Worm (Caenorhabditis elegans) whole organism, mixed stage, embryonic: ENCODE measurements around the gene F40A3.7.

ENCODE experiments used
- blmp-1 ChIP-seq: fragments of 150-350 bp; optimal IDR thresholded peaks from 2 replicates; lab custom pipeline; 2014; ENCODE audit warnings: missing biosample characterization, missing genetic modification characterization
- ces-1 ChIP-seq: fragments of 150-350 bp; optimal IDR thresholded peaks from 2 replicates; lab custom pipeline; 2014; ENCODE audit warnings: missing biosample characterization, missing genetic modification reagents, missing genetic modification characterization
- elt-3 ChIP-seq: fragments of 150-350 bp; optimal IDR thresholded peaks from 2 replicates; lab custom pipeline; 2014; ENCODE audit warnings: missing biosample characterization, missing genetic modification characterization
- lin-13 ChIP-seq: fragments of 150-350 bp; optimal IDR thresholded peaks from 2 replicates; lab custom pipeline; 2014; ENCODE audit warnings: missing biosample characterization, missing genetic modification characterization
- lsy-2 ChIP-seq: fragments of 150-350 bp; optimal IDR thresholded peaks from 2 replicates; lab custom pipeline; 2014; ENCODE audit warnings: missing biosample characterization, missing genetic modification characterization
- mab-5 ChIP-seq: fragments of 150-350 bp; optimal IDR thresholded peaks from 2 replicates; lab custom pipeline; 2014; ENCODE audit warnings: missing biosample characterization, missing genetic modification characterization
- mep-1 ChIP-seq: fragments of 150-350 bp; optimal IDR thresholded peaks from 2 replicates; lab custom pipeline; 2017; ENCODE audit warnings: missing biosample characterization, missing genetic modification reagents, missing genetic modification characterization, inconsistent platforms
- mls-2 ChIP-seq: sonication (generic microtip); optimal IDR thresholded peaks from 2 replicates; lab custom pipeline; 2016; ENCODE audit warnings: mild to moderate bottlenecking, missing genetic modification characterization, moderate library complexity, missing compliant biosample characterization
- nhr-237 ChIP-seq: fragments of 150-350 bp; optimal IDR thresholded peaks from 2 replicates; lab custom pipeline; 2014; ENCODE audit warnings: missing biosample characterization, missing genetic modification characterization
- nhr-76 ChIP-seq: sonication (generic microtip); optimal IDR thresholded peaks from 2 replicates; lab custom pipeline; 2017; ENCODE audit warnings: missing biosample characterization, missing genetic modification characterization
- pha-4 ChIP-seq: fragments of 150-350 bp; optimal IDR thresholded peaks from 2 replicates; lab custom pipeline; 2018; ENCODE audit warnings: missing biosample characterization, missing genetic modification reagents, missing genetic modification characterization
- snpc-4 ChIP-seq: fragments of 150-350 bp; optimal IDR thresholded peaks from 2 replicates; lab custom pipeline; 2014; ENCODE audit warnings: missing biosample characterization, missing genetic modification characterization
- tbx-8 ChIP-seq: fragments of 200-800 bp; sonication (Bioruptor generic); optimal IDR thresholded peaks from 2 replicates; lab custom pipeline; 2018; ENCODE audit warnings: mild to moderate bottlenecking, missing genetic modification characterization, moderate library complexity, missing compliant biosample characterization

DNA sequence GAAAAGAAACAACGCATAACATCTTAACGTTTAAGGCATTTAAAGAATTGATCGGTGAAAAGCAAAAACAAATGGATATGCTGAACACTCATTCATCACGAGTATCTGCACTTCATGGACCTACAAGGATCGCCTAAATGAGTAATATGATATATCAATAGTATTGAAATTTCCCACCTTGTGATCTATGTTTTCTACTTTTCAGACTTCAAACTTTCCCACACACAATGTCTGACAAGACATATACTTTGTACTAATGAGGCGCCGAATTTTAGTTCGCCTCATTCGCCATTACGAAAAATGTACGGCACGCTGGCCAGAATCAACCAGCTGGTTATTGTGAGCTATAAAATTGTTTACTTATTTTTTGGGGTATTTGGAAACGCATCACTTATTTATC is 27.1 kb upstream of the F40A3.7 start, which contains the start of gene srsx-6:
- TF ChIP-seq lsy-2 (tag; lab: Kevin White, UChicago) (no peak), mab-5 (tag; lab: Kevin White, UChicago) (no peak), mep-1 (no peak), blmp-1 (tag; lab: Kevin White, UChicago) (no peak), nhr-237 (no peak), ces-1 (GFP tag; lab: Kevin White, UChicago) (no peak), lin-13 (tag; lab: Kevin White, UChicago) (no peak), tbx-8 (GFP tag; lab: Kevin White, UChicago) (no peak), nhr-76 (no peak), mls-2 (tag; lab: Kevin White, UChicago) (no peak), snpc-4 (tag; lab: Kevin White, UChicago) (no peak), elt-3 (tag; lab: Kevin White, UChicago) (no peak), pha-4 (tag; lab: Kevin White, UChicago) (no peak)
